Worm (Caenorhabditis elegans): ENCODE measurements around the gene Y22D7AL.6.

The Y22D7AL.6 gene

DNA sequence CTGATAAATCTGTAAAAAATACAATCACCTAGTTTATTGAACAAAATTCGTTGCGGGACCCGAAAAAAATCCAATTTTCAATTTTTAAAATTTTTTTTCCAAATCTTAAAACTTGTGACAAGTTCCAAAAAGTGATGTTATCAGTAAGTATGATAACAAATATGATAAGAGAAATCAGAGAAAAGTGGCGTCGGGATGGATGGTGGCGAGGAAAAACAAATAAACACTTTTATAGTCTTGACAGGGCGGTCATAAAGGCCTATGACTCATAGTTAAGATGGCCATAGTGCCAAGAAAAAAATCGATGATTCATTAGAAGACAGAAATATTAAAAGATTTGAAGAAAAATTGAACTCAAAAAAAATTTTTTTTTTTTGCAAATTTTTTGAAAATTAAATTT lies 2.0 kb upstream of the Y22D7AL.6 start (continued):
- TF ChIP-seq F26F4.8 (GFP tag; conservative IDR thresholded peaks at IDR 0.05) (no peak), attf-4 (tag; optimal IDR thresholded peaks at IDR 0.05) (no peak), lin-15B (tag; optimal IDR thresholded peaks at IDR 0.05) (no peak), dve-1 (tag; optimal IDR thresholded peaks at IDR 0.05; ENCODE audit: insufficient read depth) (peak; percentile 81), hlh-11 (tag; optimal IDR thresholded peaks at IDR 0.05) (peak; percentile 37), ctbp-1 (GFP tag; IDR thresholded peaks at IDR 0.05) (no peak), set-16 (GFP tag; IDR thresholded peaks at IDR 0.05) (no peak), nhr-41 (GFP tag; IDR thresholded peaks at IDR 0.05) (no peak), lir-3 (tag; optimal IDR thresholded peaks at IDR 0.05) (no peak), nhr-11 (tag; optimal IDR thresholded peaks at IDR 0.05) (no peak), aly-2 (tag; optimal IDR thresholded peaks at IDR 0.05) (no peak), ceh-44 (GFP tag; IDR thresholded peaks at IDR 0.05) (no peak), ama-1 (optimal IDR thresholded peaks at IDR 0.05) (no peak), T20F7.1 (GFP tag; optimal IDR thresholded peaks at IDR 0.05) (peak; percentile 9), zip-2 (tag; optimal IDR thresholded peaks at IDR 0.05) (no peak), hif-1 (tag; optimal IDR thresholded peaks at IDR 0.05) (no peak), pqm-1 (tag; optimal IDR thresholded peaks at IDR 0.05) (peak; percentile 67), ztf-11 (tag; optimal IDR thresholded peaks at IDR 0.05) (no peak), Y48G9A.11 (GFP tag; IDR thresholded peaks at IDR 0.05) (no peak), T26A8.4 (GFP tag; IDR thresholded peaks at IDR 0.05) (no peak), mes-2 (tag; optimal IDR thresholded peaks at IDR 0.05; ENCODE audit: poor library complexity, severe bottlenecking) (no peak), daf-19 (GFP tag; conservative IDR thresholded peaks at IDR 0.05) (no peak), saeg-2 (GFP tag; IDR thresholded peaks at IDR 0.05) (no peak), ztf-7 (tag; optimal IDR thresholded peaks at IDR 0.05) (no peak), unc-130 (GFP tag; optimal IDR thresholded peaks at IDR 0.05) (no peak), nhr-111 (GFP tag; optimal IDR thresholded peaks at IDR 0.05) (no peak), dpl-1 (GFP tag; optimal IDR thresholded peaks at IDR 0.05) (no peak), jun-1 (tag; optimal IDR thresholded peaks at IDR 0.05) (no peak), rbr-2 (tag; optimal IDR thresholded peaks at IDR 0.05) (no peak), spr-1 (tag; optimal IDR thresholded peaks at IDR 0.05) (no peak), daf-12 (tag; optimal IDR thresholded peaks at IDR 0.05) (no peak), nhr-28 (tag; optimal IDR thresholded peaks at IDR 0.05) (peak; percentile 83), mxl-3 (GFP tag; optimal IDR thresholded peaks at IDR 0.05) (no peak), hmg-1.1 (GFP tag; IDR thresholded peaks at IDR 0.05) (no peak), lin-39 (tag; optimal IDR thresholded peaks at IDR 0.05) (no peak), daf-8 (GFP tag; IDR thresholded peaks at IDR 0.05) (no peak), Y105C5A.15 (GFP tag; IDR thresholded peaks at IDR 0.05) (no peak), mdl-1 (tag; optimal IDR thresholded peaks at IDR 0.05) (no peak), snpc-1.2 (GFP tag; IDR thresholded peaks at IDR 0.05) (no peak), mdt-29 (GFP tag; IDR thresholded peaks at IDR 0.05) (no peak), nhr-42 (GFP tag; IDR thresholded peaks at IDR 0.05) (no peak), nhr-77 (tag; optimal IDR thresholded peaks at IDR 0.05) (peak; percentile 38), lsy-2 (tag; optimal IDR thresholded peaks at IDR 0.05) (no peak), F49E8.2 (tag; optimal IDR thresholded peaks at IDR 0.05; ENCODE audit: borderline replicate concordance) (no peak), fkh-10 (GFP tag; optimal IDR thresholded peaks at IDR 0.05) (no peak)
